Worm (Caenorhabditis elegans): Measurements from ENCODE around the gene cyp-33E3.

The cyp-33E3 gene

DNA sequence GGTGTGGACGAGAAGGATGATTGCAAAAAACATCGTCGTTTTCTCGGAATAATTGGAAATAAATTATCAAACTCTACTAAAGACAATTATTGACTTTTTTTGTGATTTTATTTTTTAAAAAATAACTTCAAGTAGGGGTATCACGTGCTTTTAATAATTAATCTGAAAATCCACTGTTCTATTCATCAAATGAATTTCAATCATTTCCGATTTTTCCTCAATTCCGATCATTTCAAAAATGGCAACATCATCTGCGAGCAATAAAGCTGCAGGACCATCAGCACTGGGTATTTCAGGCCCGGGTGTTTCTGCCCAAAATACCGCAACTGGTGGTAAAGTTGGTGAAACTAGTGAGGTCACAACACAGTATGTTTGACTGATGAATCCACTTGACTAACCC, 2.3 kb downstream of the cyp-33E3 start, which contains the start of the genes F42A9.7 and F42A9.3:
Gene F42A9.7, minus strand, starts transcription at position 101 of the 400 bp plus-strand sequence.
Gene F42A9.3, plus strand, starts transcription at position 214 of the 400 bp plus-strand sequence.
- TF ChIP-seq unc-62 (GFP tag; optimal IDR thresholded peaks at IDR 0.05) (no peak), elt-3 (tag; optimal IDR thresholded peaks at IDR 0.05) (no peak), ztf-11 (tag; optimal IDR thresholded peaks at IDR 0.05) (no peak), ceh-83 (GFP tag; optimal IDR thresholded peaks at IDR 0.05) (no peak), unc-39 (tag; optimal IDR thresholded peaks at IDR 0.05) (no peak), sptf-1 (tag; optimal IDR thresholded peaks at IDR 0.05) (no peak), pha-4 (tag; optimal IDR thresholded peaks at IDR 0.05) (no peak)

- TF ChIP-seq tbx-8 (GFP tag; optimal IDR thresholded peaks at IDR 0.05) (no peak), bed-3 (GFP tag; optimal IDR thresholded peaks at IDR 0.05) (no peak), lin-32 (GFP tag; optimal IDR thresholded peaks at IDR 0.05) (no peak), drap-1 (GFP tag; optimal IDR thresholded peaks at IDR 0.05) (no peak), mep-1 (tag; optimal IDR thresholded peaks at IDR 0.05) (peak; percentile 55), sptf-1 (tag; optimal IDR thresholded peaks at IDR 0.05) (no peak), cnd-1 (tag; optimal IDR thresholded peaks at IDR 0.05) (no peak)
Observed at ce11 chrIV:8618698-8619097, 3.9 kb downstream of the cyp-33E3 start, which contains the start of gene F42A9.8. Gene F42A9.8 (minus strand): TSS chrIV:8618785.

ce11 chrIV:8620102-8620733, 5.4 kb downstream of the cyp-33E3 start, which contains the start of gene lin-49:
Gene lin-49 (plus strand): TSS chrIV:8620683.
- TF ChIP-seq ceh-39 (tag; optimal IDR thresholded peaks at IDR 0.05): peak; percentile 17
- TF ChIP-seq unc-62 (GFP tag; optimal IDR thresholded peaks at IDR 0.05): no peak
- TF ChIP-seq M03D4.4 (tag; optimal IDR thresholded peaks at IDR 0.05): no peak
- TF ChIP-seq ztf-11 (tag; optimal IDR thresholded peaks at IDR 0.05): no peak
- TF ChIP-seq nhr-12 (tag; optimal IDR thresholded peaks at IDR 0.05): no peak
- TF ChIP-seq unc-120 (tag; optimal IDR thresholded peaks at IDR 0.05; ENCODE audit: poor library complexity, severe bottlenecking): no peak
- TF ChIP-seq mab-5 (tag; optimal IDR thresholded peaks at IDR 0.05): no peak
- no peak for TF ChIP-seq cnd-1 (tag; optimal IDR thresholded peaks at IDR 0.05)
- TF ChIP-seq flh-1 (GFP tag; optimal IDR thresholded peaks at IDR 0.05): no peak
- TF ChIP-seq mls-2 (tag; optimal IDR thresholded peaks at IDR 0.05): no peak
- no peak for TF ChIP-seq drap-1 (GFP tag; optimal IDR thresholded peaks at IDR 0.05)
- TF ChIP-seq lsy-2 (tag; optimal IDR thresholded peaks at IDR 0.05): no peak
- TF ChIP-seq tbx-8 (GFP tag; optimal IDR thresholded peaks at IDR 0.05): no peak
- TF ChIP-seq mep-1 (tag; optimal IDR thresholded peaks at IDR 0.05): peak; percentile 34
- TF ChIP-seq bed-3 (GFP tag; optimal IDR thresholded peaks at IDR 0.05): no peak
- no peak for TF ChIP-seq nhr-28 (tag; optimal IDR thresholded peaks at IDR 0.05)
- no peak for TF ChIP-seq sptf-1 (tag; optimal IDR thresholded peaks at IDR 0.05)
- TF ChIP-seq snpc-4 (tag; optimal IDR thresholded peaks at IDR 0.05): no peak
- no peak for TF ChIP-seq ceh-83 (GFP tag; optimal IDR thresholded peaks at IDR 0.05)
- no peak for TF ChIP-seq elt-1 (tag; optimal IDR thresholded peaks at IDR 0.05; ENCODE audit: borderline replicate concordance, insufficient read depth)
- TF ChIP-seq ham-2 (GFP tag; optimal IDR thresholded peaks at IDR 0.05): no peak
- no peak for TF ChIP-seq nhr-237 (tag; optimal IDR thresholded peaks at IDR 0.05)
- TF ChIP-seq sem-2 (GFP tag; optimal IDR thresholded peaks at IDR 0.05): no peak
- TF ChIP-seq unc-39 (tag; optimal IDR thresholded peaks at IDR 0.05): no peak
- TF ChIP-seq nhr-76 (tag; optimal IDR thresholded peaks at IDR 0.05): no peak
- no peak for TF ChIP-seq hlh-1 (tag; optimal IDR thresholded peaks at IDR 0.05)
- TF ChIP-seq elt-3 (tag; optimal IDR thresholded peaks at IDR 0.05): no peak
- TF ChIP-seq ceh-43 (GFP tag; optimal IDR thresholded peaks at IDR 0.05): no peak
- peak; percentile 49 for TF ChIP-seq ces-1 (GFP tag; optimal IDR thresholded peaks at IDR 0.05)
- TF ChIP-seq pha-4 (tag; optimal IDR thresholded peaks at IDR 0.05): peak; percentile 46
- TF ChIP-seq lin-32 (GFP tag; optimal IDR thresholded peaks at IDR 0.05): no peak
- no peak for TF ChIP-seq nhr-2 (tag; optimal IDR thresholded peaks at IDR 0.05)

ce11 chrIV:8625730-8626129, 10.9 kb downstream of the cyp-33E3 start:
- no peak for TF ChIP-seq pha-4 (tag; optimal IDR thresholded peaks at IDR 0.05)
- no peak for TF ChIP-seq nhr-237 (tag; optimal IDR thresholded peaks at IDR 0.05)
- no peak for TF ChIP-seq unc-120 (tag; optimal IDR thresholded peaks at IDR 0.05; ENCODE audit: poor library complexity, severe bottlenecking)
- no peak for TF ChIP-seq M03D4.4 (tag; optimal IDR thresholded peaks at IDR 0.05)
- TF ChIP-seq sem-2 (GFP tag; optimal IDR thresholded peaks at IDR 0.05): no peak
- TF ChIP-seq snpc-4 (tag; optimal IDR thresholded peaks at IDR 0.05): no peak
- TF ChIP-seq cnd-1 (tag; optimal IDR thresholded peaks at IDR 0.05): no peak
- no peak for TF ChIP-seq zip-8 (tag; optimal IDR thresholded peaks at IDR 0.05)
- TF ChIP-seq ztf-11 (tag; optimal IDR thresholded peaks at IDR 0.05): no peak

Measured in whole organism, mixed stage, embryonic.